Worm (Caenorhabditis elegans) whole organism, late embryonic: Measurements from ENCODE around the gene F19B6.3.

ENCODE experiments used
- ceh-22 ChIP-seq: sonication (generic microtip); optimal IDR thresholded peaks from 2 replicates; lab custom pipeline; 2017; ENCODE audit warnings: missing biosample characterization, missing genetic modification characterization
- che-1 ChIP-seq: sonication (generic microtip); optimal IDR thresholded peaks from 2 replicates; lab custom pipeline; 2016; ENCODE audit warnings: mild to moderate bottlenecking, missing genetic modification characterization, missing compliant biosample characterization
- dve-1 ChIP-seq: sonication (generic microtip); optimal IDR thresholded peaks from 2 replicates; lab custom pipeline; 2017; ENCODE audit warnings: antibody characterized with exemption, mild to moderate bottlenecking, missing genetic modification characterization, missing compliant biosample characterization
- fkh-6 ChIP-seq: sonication (generic microtip); optimal IDR thresholded peaks from 2 replicates; lab custom pipeline; 2016; ENCODE audit warnings: missing genetic modification characterization, missing compliant biosample characterization
- gmeb-2 ChIP-seq: sonication (generic microtip); optimal IDR thresholded peaks from 2 replicates; lab custom pipeline; 2016; ENCODE audit warnings: missing genetic modification characterization, inconsistent platforms, missing compliant biosample characterization
- nfya-1 ChIP-seq: sonication (generic microtip); optimal IDR thresholded peaks from 2 replicates; lab custom pipeline; 2017; ENCODE audit warnings: missing genetic modification characterization, mild to moderate bottlenecking, missing compliant biosample characterization, antibody characterized with exemption, moderate library complexity
- pha-2 ChIP-seq: sonication (generic microtip); optimal IDR thresholded peaks from 2 replicates; lab custom pipeline; 2017; ENCODE audit warnings: mild to moderate bottlenecking, missing genetic modification characterization, missing compliant biosample characterization
- pros-1 ChIP-seq: fragments of 150-350 bp; optimal IDR thresholded peaks from 2 replicates; lab custom pipeline; 2014; ENCODE audit warnings: missing biosample characterization, missing genetic modification reagents, missing genetic modification characterization

DNA sequence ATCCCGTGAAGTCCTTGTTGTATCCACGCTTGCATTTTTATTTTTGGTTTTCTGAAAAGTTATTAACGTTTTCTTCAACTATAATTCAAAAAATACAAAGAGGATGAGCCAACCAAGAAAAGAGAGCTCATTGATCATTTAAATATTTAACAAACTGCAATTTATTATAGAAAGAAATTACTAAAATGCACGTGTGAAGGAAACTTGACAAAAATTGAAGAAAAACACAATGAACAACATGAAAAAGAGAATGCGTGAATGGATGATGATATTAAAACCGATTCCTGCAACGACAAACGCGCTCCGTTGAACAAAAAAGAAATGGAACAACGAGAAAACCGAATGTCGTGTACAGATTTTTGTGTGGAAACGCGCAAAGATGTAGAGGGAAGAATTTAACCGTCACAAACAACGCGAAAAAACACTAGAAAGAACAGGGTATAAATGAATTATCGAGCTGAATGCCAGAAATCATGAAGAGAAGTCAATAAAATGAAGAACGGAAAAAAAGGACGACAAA lies 3.9 kb downstream of the F19B6.3 start, which contains the start of gene ufd-1:
- no peak for TF ChIP-seq dve-1 (tag; lab: Kevin White, UChicago)
- no peak for TF ChIP-seq nfya-1 (tag; lab: Kevin White, UChicago)
- no peak for TF ChIP-seq fkh-6 (tag; lab: Kevin White, UChicago)
- TF ChIP-seq che-1 (tag; lab: Kevin White, UChicago): no peak
- TF ChIP-seq gmeb-2 (tag; lab: Kevin White, UChicago): no peak
- TF ChIP-seq pros-1 (tag; lab: Kevin White, UChicago): no peak
- no peak for TF ChIP-seq ceh-22 (tag; lab: Kevin White, UChicago)
- no peak for TF ChIP-seq pha-2 (tag; lab: Kevin White, UChicago)
